Worm (Caenorhabditis elegans) whole organism, young adult: Measurements from ENCODE around the gene col-126.

Source experiments
- B0035.1 ChIP-seq: sonication (generic microtip); optimal IDR thresholded peaks from 2 replicates; lab custom pipeline; 2016; ENCODE audit warnings: missing genetic modification characterization, mild to moderate bottlenecking, missing compliant biosample characterization, missing genotype, missing genetic modification reagents
- B0261.1 ChIP-seq: sonication (generic microtip); optimal IDR thresholded peaks from 2 replicates; lab custom pipeline; 2016; ENCODE audit warnings: mild to moderate bottlenecking, missing genetic modification characterization, moderate library complexity, missing compliant biosample characterization
- B0336.3 ChIP-seq: fragments of 200-800 bp; sonication (Bioruptor generic); IDR thresholded peaks from 2 replicates; pipeline ENCODE4 v1.3.6; 2022; ENCODE audit warnings: missing genetic modification characterization, missing compliant biosample characterization
- C17E4.6 ChIP-seq: fragments of 200-800 bp; sonication (Bioruptor generic); IDR thresholded peaks from 2 replicates; pipeline ENCODE4 v1.3.6; 2022; ENCODE audit warnings: missing genetic modification reagents, missing genetic modification characterization, missing compliant biosample characterization
- D2030.7 ChIP-seq: fragments of 200-800 bp; sonication (Bioruptor generic); IDR thresholded peaks from 2 replicates; pipeline ENCODE4 v1.3.6; 2022; ENCODE audit warnings: missing genetic modification reagents, missing genetic modification characterization, missing compliant biosample characterization
- F10E7.11 ChIP-seq: sonication (generic microtip); optimal IDR thresholded peaks from 2 replicates; lab custom pipeline; 2017; ENCODE audit warnings: mild to moderate bottlenecking, missing genetic modification characterization, moderate library complexity, missing compliant biosample characterization
- F37B4.10 ChIP-seq: fragments of 200-800 bp; sonication (Bioruptor generic); IDR thresholded peaks from 2 replicates; pipeline ENCODE4 v1.3.6; 2022; ENCODE audit warnings: missing genetic modification characterization, missing compliant biosample characterization
- F57A8.1 ChIP-seq: fragments of 200-800 bp; sonication (Bioruptor generic); optimal IDR thresholded peaks from 2 replicates; lab custom pipeline; 2018; ENCODE audit warnings: mild to moderate bottlenecking, missing genetic modification characterization, moderate library complexity, missing compliant biosample characterization
- F57C9.4 ChIP-seq: sonication (generic microtip); optimal IDR thresholded peaks from 2 replicates; lab custom pipeline; 2017; ENCODE audit warnings: mild to moderate bottlenecking, missing genetic modification characterization, missing compliant biosample characterization
- Y56A3A.18 ChIP-seq: fragments of 200-800 bp; sonication (Bioruptor generic); IDR thresholded peaks from 2 replicates; pipeline ENCODE4 v1.3.6; 2022; ENCODE audit warnings: missing genetic modification reagents, missing genetic modification characterization, missing compliant biosample characterization
- Y95B8A.8 ChIP-seq: fragments of 200-800 bp; sonication (Bioruptor generic); IDR thresholded peaks from 2 replicates; pipeline ENCODE4 v1.3.6; 2022; ENCODE audit warnings: missing genetic modification reagents, missing genetic modification characterization, missing compliant biosample characterization
- akir-1 ChIP-seq: fragments of 200-800 bp; sonication (Bioruptor generic); optimal IDR thresholded peaks from 2 replicates; lab custom pipeline; 2018; ENCODE audit warnings: mild to moderate bottlenecking, missing genetic modification characterization, moderate library complexity, missing compliant biosample characterization
- ama-1 ChIP-seq, 3 experiments: fragments of 150-350 bp in 1 of 3; sonication (generic microtip) in 2 of 3; optimal IDR thresholded peaks; 2 replicates each; lab custom pipeline; 2014 to 2018; ENCODE audit warnings: missing biosample characterization in 2 of 3, missing genetic modification characterization in 2 of 3, missing genetic modification reagents in 2 of 3
- aptf-2 ChIP-seq: fragments of 200-800 bp; sonication (Bioruptor generic); conservative IDR thresholded peaks from 2 replicates; pipeline ENCODE4 v1.3.6; 2022; ENCODE audit warnings: missing genetic modification reagents, missing genetic modification characterization, missing compliant biosample characterization
- athp-1 ChIP-seq: sonication (generic microtip); optimal IDR thresholded peaks from 2 replicates; lab custom pipeline; 2017; ENCODE audit warnings: mild to moderate bottlenecking, missing genetic modification characterization, missing compliant biosample characterization
- attf-3 ChIP-seq: fragments of 200-800 bp; sonication (Bioruptor generic); conservative IDR thresholded peaks from 2 replicates; pipeline ENCODE4 v1.3.6; 2022; ENCODE audit warnings: missing genetic modification reagents, missing genetic modification characterization, missing compliant biosample characterization
- ccch-3 ChIP-seq: fragments of 200-800 bp; sonication (Bioruptor generic); optimal IDR thresholded peaks from 2 replicates; lab custom pipeline; 2018; ENCODE audit warnings: mild to moderate bottlenecking, missing genetic modification characterization, missing compliant biosample characterization
- ceh-27 ChIP-seq: fragments of 200-800 bp; sonication (Bioruptor generic); optimal IDR thresholded peaks from 2 replicates; lab custom pipeline; 2018; ENCODE audit warnings: mild to moderate bottlenecking, missing genetic modification characterization, moderate library complexity, missing compliant biosample characterization
- ceh-79 ChIP-seq: sonication (generic microtip); optimal IDR thresholded peaks from 2 replicates; lab custom pipeline; 2017; ENCODE audit warnings: mild to moderate bottlenecking, missing genetic modification characterization, missing compliant biosample characterization
- chd-7 ChIP-seq: sonication (generic microtip); optimal IDR thresholded peaks from 2 replicates; lab custom pipeline; 2016; ENCODE audit warnings: mild to moderate bottlenecking, missing genetic modification characterization, moderate library complexity, missing compliant biosample characterization
- dpff-1 ChIP-seq: sonication (generic microtip); optimal IDR thresholded peaks from 2 replicates; lab custom pipeline; 2017; ENCODE audit warnings: mild to moderate bottlenecking, missing genetic modification characterization, missing compliant biosample characterization
- egl-18 ChIP-seq: fragments of 200-800 bp; sonication (Bioruptor generic); IDR thresholded peaks from 2 replicates; pipeline ENCODE4 v1.3.6; 2022; ENCODE audit warnings: missing genetic modification reagents, missing genetic modification characterization, missing compliant biosample characterization
- egl-44 ChIP-seq: fragments of 200-800 bp; sonication (Bioruptor generic); IDR thresholded peaks from 2 replicates; pipeline ENCODE4 v1.3.6; 2022; ENCODE audit warnings: missing genetic modification reagents, missing genetic modification characterization, missing compliant biosample characterization
- ekl-4 ChIP-seq: fragments of 200-800 bp; sonication (Bioruptor generic); IDR thresholded peaks from 2 replicates; pipeline ENCODE4 v1.3.6; 2022; ENCODE audit warnings: missing genetic modification reagents, missing genetic modification characterization, missing compliant biosample characterization
- ets-4 ChIP-seq: fragments of 200-800 bp; sonication (Bioruptor generic); optimal IDR thresholded peaks from 2 replicates; lab custom pipeline; 2018; ENCODE audit warnings: mild to moderate bottlenecking, missing genetic modification characterization, missing compliant biosample characterization
- fkh-3 ChIP-seq: sonication (generic microtip); optimal IDR thresholded peaks from 2 replicates; lab custom pipeline; 2016; ENCODE audit warnings: mild to moderate bottlenecking, missing genetic modification characterization, missing compliant biosample characterization
- him-1 ChIP-seq: sonication (generic microtip); optimal IDR thresholded peaks from 2 replicates; lab custom pipeline; 2016; ENCODE audit warnings: missing genotype, missing genetic modification reagents, missing genetic modification characterization, missing compliant biosample characterization
- hmg-1.2 ChIP-seq: fragments of 200-800 bp; sonication (Bioruptor generic); IDR thresholded peaks from 2 replicates; pipeline ENCODE4 v1.3.6; 2022; ENCODE audit warnings: missing genetic modification reagents, missing genetic modification characterization, missing compliant biosample characterization
- lag-1 ChIP-seq: fragments of 200-800 bp; sonication (Bioruptor generic); IDR thresholded peaks from 2 replicates; pipeline ENCODE4 v1.3.6; 2022; ENCODE audit warnings: missing genetic modification reagents, missing genetic modification characterization, missing compliant biosample characterization
- let-607 ChIP-seq, 2 experiments: fragments of 200-800 bp in 1 of 2; sonication (Bioruptor generic) in 1 of 2; sonication (generic microtip) in 1 of 2; optimal IDR thresholded peaks; 2 replicates each; lab custom pipeline; 2016 to 2018; ENCODE audit warnings: mild to moderate bottlenecking in 2 of 2, missing compliant biosample characterization in 2 of 2, missing genetic modification characterization in 2 of 2, moderate library complexity in 2 of 2, missing genotype in 1 of 2
- lsl-1 ChIP-seq: fragments of 200-800 bp; sonication (Bioruptor generic); optimal IDR thresholded peaks from 2 replicates; lab custom pipeline; 2018; ENCODE audit warnings: mild to moderate bottlenecking, missing genetic modification characterization, moderate library complexity, missing compliant biosample characterization
- madf-10 ChIP-seq: sonication (generic microtip); optimal IDR thresholded peaks from 2 replicates; lab custom pipeline; 2016; ENCODE audit warnings: mild to moderate bottlenecking, missing genetic modification characterization, missing compliant biosample characterization
- mcd-1 ChIP-seq: fragments of 200-800 bp; sonication (Bioruptor generic); IDR thresholded peaks from 2 replicates; pipeline ENCODE4 v1.3.6; 2022; ENCODE audit warnings: missing genetic modification reagents, missing genetic modification characterization, missing compliant biosample characterization
- mel-28 ChIP-seq: sonication (generic microtip); optimal IDR thresholded peaks from 2 replicates; lab custom pipeline; 2016; ENCODE audit warnings: borderline replicate concordance, mild to moderate bottlenecking, missing genetic modification characterization, missing compliant biosample characterization
- nfya-2 ChIP-seq: fragments of 200-800 bp; sonication (Bioruptor generic); IDR thresholded peaks from 2 replicates; pipeline ENCODE4 v1.3.6; 2022; ENCODE audit warnings: missing genetic modification reagents, missing genetic modification characterization, missing compliant biosample characterization
- nfyb-1 ChIP-seq: fragments of 200-800 bp; sonication (Bioruptor generic); IDR thresholded peaks from 2 replicates; pipeline ENCODE4 v1.3.6; 2022; ENCODE audit warnings: missing genetic modification reagents, missing genetic modification characterization, missing compliant biosample characterization
- nhr-120 ChIP-seq: fragments of 200-800 bp; sonication (Bioruptor generic); IDR thresholded peaks from 2 replicates; pipeline ENCODE4 v1.3.6; 2022; ENCODE audit warnings: missing genetic modification characterization, missing compliant biosample characterization
- nhr-80 ChIP-seq: sonication (generic microtip); optimal IDR thresholded peaks from 2 replicates; lab custom pipeline; 2016; ENCODE audit warnings: missing genetic modification characterization, missing compliant biosample characterization
- nhr-90 ChIP-seq: sonication (generic microtip); optimal IDR thresholded peaks from 2 replicates; lab custom pipeline; 2016; ENCODE audit warnings: missing genotype, mild to moderate bottlenecking, missing genetic modification characterization, missing compliant biosample characterization
- pha-4 ChIP-seq: fragments of 150-350 bp; sonication (generic microtip); optimal IDR thresholded peaks from 2 replicates; lab custom pipeline; 2014; ENCODE audit warnings: missing biosample characterization, missing genetic modification reagents, missing genetic modification characterization
- rpc-1 ChIP-seq, 2 experiments: fragments of 150-350 bp in 1 of 2; sonication (generic microtip) in 1 of 2; optimal IDR thresholded peaks; 2 replicates each; lab custom pipeline; 2014 to 2018; ENCODE audit warnings: missing biosample characterization in 1 of 2, missing genetic modification characterization in 1 of 2, missing genetic modification reagents in 1 of 2, missing genotype in 1 of 2
- snpc-1.1 ChIP-seq: sonication (generic microtip); optimal IDR thresholded peaks from 2 replicates; lab custom pipeline; 2017; ENCODE audit warnings: missing genetic modification characterization, mild to moderate bottlenecking, missing compliant biosample characterization, antibody characterized with exemption, moderate library complexity, missing genotype, missing genetic modification reagents; ENCODE audit not compliant: insufficient read depth
- somi-1 ChIP-seq: fragments of 200-800 bp; sonication (Bioruptor generic); optimal IDR thresholded peaks from 2 replicates; lab custom pipeline; 2018; ENCODE audit warnings: mild to moderate bottlenecking, missing genetic modification characterization, missing compliant biosample characterization
- tbx-9 ChIP-seq: sonication (generic microtip); optimal IDR thresholded peaks from 2 replicates; lab custom pipeline; 2016; ENCODE audit warnings: borderline replicate concordance, missing genetic modification characterization, inconsistent platforms, missing compliant biosample characterization
- tlf-1 ChIP-seq: fragments of 200-800 bp; sonication (Bioruptor generic); optimal IDR thresholded peaks from 2 replicates; lab custom pipeline; 2018; ENCODE audit warnings: mild to moderate bottlenecking, missing genetic modification characterization, missing compliant biosample characterization
- unc-62 ChIP-seq: fragments of 150-350 bp; optimal IDR thresholded peaks from 2 replicates; lab custom pipeline; 2014; ENCODE audit warnings: missing biosample characterization, missing genetic modification reagents, missing genetic modification characterization
- zim-3 ChIP-seq: sonication (generic microtip); optimal IDR thresholded peaks from 2 replicates; lab custom pipeline; 2017; ENCODE audit warnings: mild to moderate bottlenecking, missing genetic modification characterization, moderate library complexity, missing compliant biosample characterization
- ztf-22 ChIP-seq: fragments of 200-800 bp; sonication (Bioruptor generic); optimal IDR thresholded peaks from 2 replicates; lab custom pipeline; 2018; ENCODE audit warnings: mild to moderate bottlenecking, missing genetic modification characterization, moderate library complexity, missing compliant biosample characterization
- ztf-25 ChIP-seq: fragments of 200-800 bp; sonication (Bioruptor generic); IDR thresholded peaks from 2 replicates; pipeline ENCODE4 v1.3.6; 2022; ENCODE audit warnings: missing genetic modification reagents, missing genetic modification characterization, missing compliant biosample characterization

col-126 gene

DNA sequence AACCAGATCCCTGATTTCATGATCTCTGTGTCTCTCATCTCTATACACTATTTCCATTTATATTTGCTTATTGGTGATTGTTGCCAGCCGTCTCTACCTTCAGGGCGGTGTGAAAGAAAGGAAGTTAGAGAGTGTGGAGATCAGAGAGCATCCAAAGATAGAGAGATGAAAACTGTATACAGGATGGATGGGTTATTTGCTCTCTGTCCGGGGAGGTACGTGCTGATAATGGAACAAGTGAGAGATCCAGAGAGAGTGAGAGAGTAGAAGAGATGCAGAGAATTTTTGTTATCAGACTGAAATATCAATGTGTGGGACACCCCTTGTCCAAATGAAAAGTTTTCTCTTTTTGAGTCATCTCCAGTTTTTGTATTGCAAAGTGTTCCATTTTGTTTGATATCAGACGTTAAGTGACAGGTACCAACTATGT is 20.9 kb downstream of the col-126 start:
- TF ChIP-seq ztf-25 (GFP tag; lab: Robert Waterston, UW) (no peak), ccch-3 (no peak), ceh-79 (tag; lab: Kevin White, UChicago) (no peak), mel-28 (no peak), D2030.7 (no peak), egl-44 (GFP tag; lab: Robert Waterston, UW) (0 out of 2 replicates have a peak, but pooled peaks have one; percentile 20), zim-3 (tag; lab: Kevin White, UChicago) (no peak), hmg-1.2 (GFP tag; lab: Robert Waterston, UW) (peak; percentile 50), pha-4 (no peak), lag-1 (GFP tag; lab: Robert Waterston, UW) (no peak), F57A8.1 (GFP tag; lab: Kevin White, UChicago) (no peak), unc-62 (GFP tag; lab: Kevin White, UChicago) (peak; percentile 52), attf-3 (GFP tag; lab: Robert Waterston, UW) (no peak), madf-10 (tag; lab: Kevin White, UChicago) (no peak), nhr-120 (GFP tag; lab: Robert Waterston, UW) (no peak), Y95B8A.8 (GFP tag; lab: Robert Waterston, UW) (no peak), snpc-1.1 (no peak), rpc-1 (optimal IDR thresholded peaks at IDR 0.05; lab: Kevin White, UChicago) (no peak), rpc-1 (tag; optimal IDR thresholded peaks at IDR 0.05; lab: Kevin White, UChicago) (no peak), B0035.1 (tag; lab: Kevin White, UChicago) (no peak), athp-1 (tag; lab: Kevin White, UChicago) (no peak), F10E7.11 (tag; lab: Kevin White, UChicago) (no peak), nfyb-1 (GFP tag; lab: Robert Waterston, UW) (no peak), ets-4 (GFP tag; lab: Kevin White, UChicago) (peak; percentile 52), tlf-1 (GFP tag; lab: Kevin White, UChicago) (no peak), him-1 (tag; lab: Kevin White, UChicago) (no peak), Y56A3A.18 (no peak), F37B4.10 (no peak), B0336.3 (GFP tag; lab: Robert Waterston, UW) (no peak), aptf-2 (no peak), akir-1 (GFP tag; lab: Kevin White, UChicago) (no peak), ama-1 (optimal IDR thresholded peaks at IDR 0.05; lab: Kevin White, UChicago) (no peak), ama-1 (GFP tag; optimal IDR thresholded peaks at IDR 0.05; lab: Kevin White, UChicago) (no peak), mcd-1 (GFP tag; lab: Robert Waterston, UW) (no peak), B0261.1 (tag; lab: Kevin White, UChicago) (no peak), C17E4.6 (GFP tag; lab: Robert Waterston, UW) (no peak), ceh-27 (GFP tag; lab: Kevin White, UChicago) (no peak), fkh-3 (tag; lab: Kevin White, UChicago) (no peak), lsl-1 (no peak), dpff-1 (tag; lab: Kevin White, UChicago) (no peak), chd-7 (no peak), ekl-4 (GFP tag; lab: Robert Waterston, UW) (no peak), somi-1 (no peak), ztf-22 (peak; percentile 62), nfya-2 (no peak), let-607 (tag; optimal IDR thresholded peaks at IDR 0.05; lab: Kevin White, UChicago) (no peak), tbx-9 (tag; lab: Kevin White, UChicago) (no peak), nhr-80 (tag; lab: Kevin White, UChicago) (peak; percentile 98), F57C9.4 (tag; lab: Kevin White, UChicago) (no peak), egl-18 (no peak), nhr-90 (tag; lab: Kevin White, UChicago) (peak; percentile 50)
